Fruit fly (Drosophila melanogaster) whole organism, pupa: ENCODE results near the gene anchor.

ENCODE experiments used
- CG15710 ChIP-seq: fragments of 200-800 bp; sonication (Bioruptor generic); optimal IDR thresholded peaks from 2 replicates; lab custom pipeline; 2018; ENCODE audit warnings: missing biosample characterization, mild to moderate bottlenecking, missing genetic modification characterization, moderate library complexity
- CG17806 ChIP-seq: fragments of 200-800 bp; sonication (Bioruptor generic); optimal IDR thresholded peaks from 2 replicates; lab custom pipeline; 2018; ENCODE audit warnings: missing biosample characterization, mild to moderate bottlenecking, missing genetic modification characterization, moderate library complexity
- CG4496 ChIP-seq: fragments of 200-800 bp; sonication (Bioruptor generic); IDR thresholded peaks from 3 replicates; pipeline ENCODE4 v1.3.6; 2022; ENCODE audit warnings: missing biosample characterization, missing genetic modification characterization
- EcR ChIP-seq: fragments of 200-800 bp; sonication (Bioruptor generic); optimal IDR thresholded peaks from 3 replicates; lab custom pipeline; 2019; ENCODE audit warnings: missing biosample characterization, missing genetic modification characterization, mild to moderate bottlenecking, moderate library complexity, missing genetic modification reagents
- Ets98B ChIP-seq: fragments of 200-800 bp; sonication (Bioruptor generic); IDR thresholded peaks from 2 replicates; pipeline ENCODE4 v1.3.6; 2022; ENCODE audit warnings: missing biosample characterization, missing genetic modification characterization
- gl ChIP-seq: fragments of 200-800 bp; sonication (Bioruptor generic); optimal IDR thresholded peaks from 2 replicates; lab custom pipeline; 2018; ENCODE audit warnings: missing biosample characterization, mild to moderate bottlenecking, missing genetic modification characterization

dm6 chr3L:17610896-17611711 lies 10.5 kb upstream of the anchor start:
- TF ChIP-seq CG15710 (tag; lab: Kevin White, UChicago) (peak; percentile 72), gl (tag; lab: Kevin White, UChicago) (no peak), Ets98B (GFP tag; lab: Robert Waterston, UW) (peak; percentile 53; the same call in 1 of the 2 replicates), CG17806 (tag; lab: Kevin White, UChicago) (peak; percentile 73), CG4496 (GFP tag; lab: Robert Waterston, UW) (peak; percentile 84), EcR (GFP tag; lab: Kevin White, UChicago) (no peak)
